Worm (Caenorhabditis elegans): ENCODE results near the gene T06D8.2.
A peak's percentile ranks its signal among the peaks of the same experiment; 100 is the strongest.

T06D8.2 gene

DNA sequence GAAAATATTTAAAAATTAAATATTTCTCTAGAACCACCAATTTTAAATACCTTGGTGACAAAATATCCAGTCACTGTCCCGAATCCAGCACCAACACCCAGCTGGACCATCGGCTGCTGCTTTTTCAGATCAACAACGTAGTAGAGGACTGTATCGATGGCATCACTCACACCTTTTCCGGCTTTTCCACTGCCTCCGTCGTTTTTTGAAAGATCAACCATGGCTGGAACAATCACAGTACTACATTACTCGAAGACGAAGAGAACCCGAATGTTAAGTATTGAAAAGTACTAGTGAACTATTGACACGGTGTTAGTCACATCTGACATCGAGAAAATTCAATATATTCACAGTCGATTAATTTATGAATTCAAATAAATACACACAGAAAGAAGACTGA is 10.6 kb downstream of the T06D8.2 start, which contains the start of gene fndc-1:
Gene fndc-1, minus strand, starts transcription at position 227 of the 400 bp plus-strand sequence.
- TF ChIP-seq dmd-6 (GFP tag; IDR thresholded peaks at IDR 0.05) (no peak), lin-38 (GFP tag; IDR thresholded peaks at IDR 0.05) (peak; percentile 58), mxl-2 (GFP tag; conservative IDR thresholded peaks at IDR 0.05) (0 out of 2 replicates have a peak, but pooled peaks have one; percentile 29), ama-1 (optimal IDR thresholded peaks at IDR 0.05) (peak; percentile 76), egl-43 (GFP tag; IDR thresholded peaks at IDR 0.05) (0 out of 2 replicates have a peak, but pooled peaks have one; percentile 43)

DNA sequence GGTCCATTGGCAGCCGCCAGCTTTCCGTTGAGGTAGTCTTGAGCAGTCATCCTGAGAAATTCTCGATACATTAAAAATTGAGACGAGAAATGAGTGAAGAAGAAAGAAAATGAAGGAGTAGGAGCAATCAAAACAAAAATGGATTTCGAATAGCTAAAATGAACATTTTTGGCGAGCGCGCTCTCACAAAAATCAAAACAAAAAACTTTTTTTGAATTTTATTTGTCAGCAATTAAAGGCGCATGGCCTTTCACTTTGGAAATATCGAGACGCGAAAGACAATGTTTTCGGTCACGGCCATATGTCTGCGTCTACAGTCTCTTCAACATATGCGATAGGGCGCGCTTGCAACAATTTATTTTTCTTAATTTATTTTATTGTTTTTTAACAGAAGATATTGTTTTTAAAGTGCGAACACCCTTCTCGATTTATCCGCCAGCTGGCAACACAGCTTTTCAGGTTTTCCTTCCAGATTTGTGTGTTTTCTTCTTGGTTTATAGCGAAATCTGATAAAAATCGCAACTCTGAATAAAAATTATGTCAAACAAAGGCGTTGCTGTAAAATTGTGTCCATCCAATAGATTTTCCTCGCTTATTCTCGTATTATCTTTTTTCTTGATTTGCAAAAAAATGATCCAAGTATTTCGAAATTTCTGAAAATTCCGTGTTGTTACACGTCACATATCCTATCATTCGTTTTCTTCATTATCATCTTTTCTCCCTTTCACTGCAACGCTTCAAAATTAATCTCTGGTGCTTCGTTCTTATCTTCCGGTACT is 12.6 kb downstream of the T06D8.2 start, which contains the start of the genes rpn-9 and T06D8.9:
Gene rpn-9, minus strand, starts transcription at position 51 of the 779 bp plus-strand sequence.
Gene T06D8.9, plus strand, starts transcription at position 729 of the 779 bp plus-strand sequence.
- TF ChIP-seq daf-16 (GFP tag; optimal IDR thresholded peaks at IDR 0.05): peak in 1 of 2 experiments; percentile 30
- peak; percentile 73 for TF ChIP-seq daf-16 (tag; optimal IDR thresholded peaks at IDR 0.05)
- TF ChIP-seq F37D6.2 (tag; optimal IDR thresholded peaks at IDR 0.05): no peak
- peak in 1 of 2 experiments; percentile 68 for TF ChIP-seq hif-1 (tag; optimal IDR thresholded peaks at IDR 0.05)
- TF ChIP-seq dmd-6 (GFP tag; IDR thresholded peaks at IDR 0.05): peak; percentile 48; the same call in 1 of the 2 replicates
- TF ChIP-seq unc-130 (GFP tag; optimal IDR thresholded peaks at IDR 0.05): peak; percentile 92
- no peak for TF ChIP-seq egl-43 (GFP tag; IDR thresholded peaks at IDR 0.05)
- TF ChIP-seq zip-11 (GFP tag; IDR thresholded peaks at IDR 0.05): no peak
- no peak for TF ChIP-seq nhr-237 (tag; optimal IDR thresholded peaks at IDR 0.05)
- no peak for TF ChIP-seq nhr-41 (GFP tag; IDR thresholded peaks at IDR 0.05)
- TF ChIP-seq tra-1 (GFP tag; IDR thresholded peaks at IDR 0.05): no peak
- TF ChIP-seq nhr-48 (tag; optimal IDR thresholded peaks at IDR 0.05): no peak
- TF ChIP-seq mxl-3 (GFP tag; optimal IDR thresholded peaks at IDR 0.05): no peak
- TF ChIP-seq ama-1 (optimal IDR thresholded peaks at IDR 0.05): peak; percentile 37
- TF ChIP-seq lin-38 (GFP tag; IDR thresholded peaks at IDR 0.05): peak; percentile 97
- peak in 1 of 2 experiments; percentile 61 for TF ChIP-seq mdl-1 (tag; optimal IDR thresholded peaks at IDR 0.05)
- TF ChIP-seq mes-2 (tag; optimal IDR thresholded peaks at IDR 0.05; ENCODE audit: poor library complexity, severe bottlenecking): peak; percentile 92
- TF ChIP-seq php-3 (GFP tag; IDR thresholded peaks at IDR 0.05): no peak
- peak; percentile 81 for TF ChIP-seq dve-1 (tag; optimal IDR thresholded peaks at IDR 0.05; ENCODE audit: insufficient read depth)
- no peak for TF ChIP-seq sdz-12 (GFP tag; optimal IDR thresholded peaks at IDR 0.05)
- peak; percentile 77 for TF ChIP-seq hlh-11 (tag; optimal IDR thresholded peaks at IDR 0.05)
- no peak for TF ChIP-seq attf-4 (tag; optimal IDR thresholded peaks at IDR 0.05)
- no peak for TF ChIP-seq T20F7.1 (GFP tag; optimal IDR thresholded peaks at IDR 0.05)
- TF ChIP-seq gei-8 (GFP tag; optimal IDR thresholded peaks at IDR 0.05): no peak
- no peak for TF ChIP-seq nhr-76 (tag; optimal IDR thresholded peaks at IDR 0.05)
- TF ChIP-seq D1046.2 (GFP tag; IDR thresholded peaks at IDR 0.05): no peak
- TF ChIP-seq egl-27 (tag; optimal IDR thresholded peaks at IDR 0.05): no peak
- TF ChIP-seq F26F4.8 (GFP tag; conservative IDR thresholded peaks at IDR 0.05): no peak
- peak; percentile 61 for TF ChIP-seq nhr-28 (tag; optimal IDR thresholded peaks at IDR 0.05)
- TF ChIP-seq nhr-111 (GFP tag; optimal IDR thresholded peaks at IDR 0.05): no peak
- no peak for TF ChIP-seq zag-1 (tag; optimal IDR thresholded peaks at IDR 0.05)
- TF ChIP-seq aha-1 (tag): no peak
- TF ChIP-seq nhr-102 (tag; optimal IDR thresholded peaks at IDR 0.05): peak; percentile 36
- TF ChIP-seq Y75B8A.6 (GFP tag; IDR thresholded peaks at IDR 0.05): no peak
- no peak for TF ChIP-seq ceh-82 (tag; optimal IDR thresholded peaks at IDR 0.05)
- peak; percentile 19 for TF ChIP-seq fkh-10 (GFP tag; optimal IDR thresholded peaks at IDR 0.05)
- TF ChIP-seq lir-3 (tag; optimal IDR thresholded peaks at IDR 0.05): no peak
- TF ChIP-seq pha-4 (GFP tag; IDR thresholded peaks at IDR 0.05): no peak
- peak; percentile 98 for TF ChIP-seq pha-4 (tag; optimal IDR thresholded peaks at IDR 0.05)
- TF ChIP-seq daf-8 (GFP tag; IDR thresholded peaks at IDR 0.05): no peak
- peak; percentile 66; the same call in 1 of the 2 replicates for TF ChIP-seq arid-1 (GFP tag; conservative IDR thresholded peaks at IDR 0.05)
- TF ChIP-seq F10B5.3 (tag; optimal IDR thresholded peaks at IDR 0.05): no peak
- TF ChIP-seq ceh-62 (tag; optimal IDR thresholded peaks at IDR 0.05): no peak
- TF ChIP-seq nhr-11 (tag; optimal IDR thresholded peaks at IDR 0.05): peak; percentile 40
- TF ChIP-seq T26A8.4 (GFP tag; IDR thresholded peaks at IDR 0.05): no peak
- no peak for TF ChIP-seq F44E2.7 (GFP tag; IDR thresholded peaks at IDR 0.05)
- TF ChIP-seq nhr-77 (tag; optimal IDR thresholded peaks at IDR 0.05): peak; percentile 72
